Worm (Caenorhabditis elegans) whole organism, young adult: ENCODE data around the gene Y19D2B.2.

Experiments used
- B0035.1 ChIP-seq: sonication (generic microtip); optimal IDR thresholded peaks from 2 replicates; lab custom pipeline; 2016; ENCODE audit warnings: missing genetic modification characterization, mild to moderate bottlenecking, missing compliant biosample characterization, missing genotype, missing genetic modification reagents
- B0261.1 ChIP-seq: sonication (generic microtip); optimal IDR thresholded peaks from 2 replicates; lab custom pipeline; 2016; ENCODE audit warnings: mild to moderate bottlenecking, missing genetic modification characterization, moderate library complexity, missing compliant biosample characterization
- D2030.7 ChIP-seq: fragments of 200-800 bp; sonication (Bioruptor generic); IDR thresholded peaks from 2 replicates; pipeline ENCODE4 v1.3.6; 2022; ENCODE audit warnings: missing genetic modification reagents, missing genetic modification characterization, missing compliant biosample characterization
- F22D6.2 ChIP-seq: sonication (generic microtip); optimal IDR thresholded peaks from 2 replicates; lab custom pipeline; 2016; ENCODE audit warnings: mild to moderate bottlenecking, missing genetic modification characterization, missing compliant biosample characterization
- F33H1.4 ChIP-seq: fragments of 200-800 bp; sonication (Bioruptor generic); IDR thresholded peaks from 2 replicates; pipeline ENCODE4 v1.3.6; 2022; ENCODE audit warnings: missing genetic modification reagents, missing genetic modification characterization, missing compliant biosample characterization
- F57C9.4 ChIP-seq: sonication (generic microtip); optimal IDR thresholded peaks from 2 replicates; lab custom pipeline; 2017; ENCODE audit warnings: mild to moderate bottlenecking, missing genetic modification characterization, missing compliant biosample characterization
- K12H6.12 ChIP-seq: fragments of 200-800 bp; sonication (Bioruptor generic); optimal IDR thresholded peaks from 2 replicates; lab custom pipeline; 2018; ENCODE audit warnings: mild to moderate bottlenecking, missing genetic modification characterization, missing compliant biosample characterization
- Y53G8AR.9 ChIP-seq: fragments of 200-800 bp; sonication (Bioruptor generic); conservative IDR thresholded peaks from 2 replicates; pipeline ENCODE4 v1.3.6; 2022; ENCODE audit warnings: missing genetic modification reagents, missing genetic modification characterization, missing compliant biosample characterization
- Y67H2A.10 ChIP-seq: fragments of 200-800 bp; sonication (Bioruptor generic); conservative IDR thresholded peaks from 2 replicates; pipeline ENCODE4 v1.3.6; 2022; ENCODE audit warnings: missing genetic modification reagents, missing genetic modification characterization, missing compliant biosample characterization
- ZK185.1 ChIP-seq: sonication (generic microtip); optimal IDR thresholded peaks from 2 replicates; lab custom pipeline; 2016; ENCODE audit warnings: mild to moderate bottlenecking, missing genetic modification characterization, missing compliant biosample characterization; ENCODE audit not compliant: poor library complexity, severe bottlenecking
- ama-1 ChIP-seq, 3 experiments: fragments of 150-350 bp in 1 of 3; sonication (generic microtip) in 2 of 3; optimal IDR thresholded peaks; 2 replicates each; lab custom pipeline; 2014 to 2018; ENCODE audit warnings: missing biosample characterization in 2 of 3, missing genetic modification characterization in 2 of 3, missing genetic modification reagents in 2 of 3
- bed-2 ChIP-seq: fragments of 200-800 bp; sonication (Bioruptor generic); IDR thresholded peaks from 2 replicates; pipeline ENCODE4 v1.3.6; 2022; ENCODE audit warnings: missing genetic modification reagents, missing genetic modification characterization, missing compliant biosample characterization
- cebp-2 ChIP-seq: fragments of 200-800 bp; sonication (Bioruptor generic); IDR thresholded peaks from 2 replicates; pipeline ENCODE4 v1.3.6; 2022; ENCODE audit warnings: missing genetic modification characterization, missing compliant biosample characterization
- ceh-100 ChIP-seq: fragments of 200-800 bp; sonication (Bioruptor generic); IDR thresholded peaks from 2 replicates; pipeline ENCODE4 v1.3.6; 2022; ENCODE audit warnings: missing genetic modification reagents, missing genetic modification characterization, missing compliant biosample characterization
- ceh-27 ChIP-seq: fragments of 200-800 bp; sonication (Bioruptor generic); optimal IDR thresholded peaks from 2 replicates; lab custom pipeline; 2018; ENCODE audit warnings: mild to moderate bottlenecking, missing genetic modification characterization, moderate library complexity, missing compliant biosample characterization
- ceh-58 ChIP-seq: fragments of 200-800 bp; sonication (Bioruptor generic); IDR thresholded peaks from 2 replicates; pipeline ENCODE4 v1.3.6; 2022; ENCODE audit warnings: missing genetic modification characterization, missing compliant biosample characterization
- ceh-79 ChIP-seq: sonication (generic microtip); optimal IDR thresholded peaks from 2 replicates; lab custom pipeline; 2017; ENCODE audit warnings: mild to moderate bottlenecking, missing genetic modification characterization, missing compliant biosample characterization
- dox-1 ChIP-seq: fragments of 200-800 bp; sonication (Bioruptor generic); IDR thresholded peaks from 2 replicates; pipeline ENCODE4 v1.3.6; 2022; ENCODE audit warnings: missing genetic modification reagents, missing genetic modification characterization, missing compliant biosample characterization
- dpff-1 ChIP-seq: sonication (generic microtip); optimal IDR thresholded peaks from 2 replicates; lab custom pipeline; 2017; ENCODE audit warnings: mild to moderate bottlenecking, missing genetic modification characterization, missing compliant biosample characterization
- egl-44 ChIP-seq: fragments of 200-800 bp; sonication (Bioruptor generic); IDR thresholded peaks from 2 replicates; pipeline ENCODE4 v1.3.6; 2022; ENCODE audit warnings: missing genetic modification reagents, missing genetic modification characterization, missing compliant biosample characterization
- egrh-3 ChIP-seq: fragments of 200-800 bp; sonication (Bioruptor generic); IDR thresholded peaks from 2 replicates; pipeline ENCODE4 v1.3.6; 2022; ENCODE audit warnings: missing genetic modification reagents, missing genetic modification characterization, missing compliant biosample characterization
- ets-4 ChIP-seq: fragments of 200-800 bp; sonication (Bioruptor generic); optimal IDR thresholded peaks from 2 replicates; lab custom pipeline; 2018; ENCODE audit warnings: mild to moderate bottlenecking, missing genetic modification characterization, missing compliant biosample characterization
- gei-17 ChIP-seq: fragments of 200-800 bp; sonication (Bioruptor generic); optimal IDR thresholded peaks from 2 replicates; lab custom pipeline; 2018; ENCODE audit warnings: mild to moderate bottlenecking, missing genetic modification characterization, missing compliant biosample characterization
- him-1 ChIP-seq: sonication (generic microtip); optimal IDR thresholded peaks from 2 replicates; lab custom pipeline; 2016; ENCODE audit warnings: missing genotype, missing genetic modification reagents, missing genetic modification characterization, missing compliant biosample characterization
- hlh-26 ChIP-seq: fragments of 200-800 bp; sonication (Bioruptor generic); conservative IDR thresholded peaks from 2 replicates; pipeline ENCODE4 v1.3.6; 2022; ENCODE audit warnings: missing genetic modification reagents, missing genetic modification characterization, missing compliant biosample characterization
- hmg-1.2 ChIP-seq: fragments of 200-800 bp; sonication (Bioruptor generic); IDR thresholded peaks from 2 replicates; pipeline ENCODE4 v1.3.6; 2022; ENCODE audit warnings: missing genetic modification reagents, missing genetic modification characterization, missing compliant biosample characterization
- hmg-20 ChIP-seq: fragments of 200-800 bp; sonication (Bioruptor generic); IDR thresholded peaks from 2 replicates; pipeline ENCODE4 v1.3.6; 2022; ENCODE audit warnings: missing genetic modification reagents, missing genetic modification characterization, missing compliant biosample characterization
- hrde-1 ChIP-seq: sonication (generic microtip); optimal IDR thresholded peaks from 2 replicates; lab custom pipeline; 2016; ENCODE audit warnings: missing genetic modification characterization, mild to moderate bottlenecking, missing compliant biosample characterization, moderate library complexity, missing genotype, missing genetic modification reagents, borderline replicate concordance
- let-607 ChIP-seq, 2 experiments: fragments of 200-800 bp in 1 of 2; sonication (Bioruptor generic) in 1 of 2; sonication (generic microtip) in 1 of 2; optimal IDR thresholded peaks; 2 replicates each; lab custom pipeline; 2016 to 2018; ENCODE audit warnings: mild to moderate bottlenecking in 2 of 2, missing compliant biosample characterization in 2 of 2, missing genetic modification characterization in 2 of 2, moderate library complexity in 2 of 2, missing genotype in 1 of 2
- lin-35 ChIP-seq, 3 experiments: fragments of 150-350 bp in 2 of 3; sonication (generic microtip) in 1 of 3; optimal IDR thresholded peaks; 2 replicates each; lab custom pipeline; 2014 to 2018; ENCODE audit warnings: missing biosample characterization in 3 of 3, missing genetic modification characterization in 3 of 3, missing genetic modification reagents in 3 of 3
- lin-40 ChIP-seq: sonication (generic microtip); optimal IDR thresholded peaks from 2 replicates; lab custom pipeline; 2016; ENCODE audit warnings: missing genetic modification characterization, mild to moderate bottlenecking, missing compliant biosample characterization, missing genotype, missing genetic modification reagents
- lin-54 ChIP-seq: fragments of 200-800 bp; sonication (Bioruptor generic); optimal IDR thresholded peaks from 2 replicates; lab custom pipeline; 2018; ENCODE audit warnings: mild to moderate bottlenecking, missing genetic modification characterization, missing compliant biosample characterization
- lsl-1 ChIP-seq: fragments of 200-800 bp; sonication (Bioruptor generic); optimal IDR thresholded peaks from 2 replicates; lab custom pipeline; 2018; ENCODE audit warnings: mild to moderate bottlenecking, missing genetic modification characterization, moderate library complexity, missing compliant biosample characterization
- madf-3 ChIP-seq: fragments of 200-800 bp; sonication (Bioruptor generic); IDR thresholded peaks from 2 replicates; pipeline ENCODE4 v1.3.6; 2022; ENCODE audit warnings: missing genetic modification reagents, missing genetic modification characterization, missing compliant biosample characterization
- nfya-1 ChIP-seq: sonication (generic microtip); optimal IDR thresholded peaks from 2 replicates; lab custom pipeline; 2017; ENCODE audit warnings: antibody characterized with exemption, missing compliant biosample characterization, missing genetic modification characterization, borderline replicate concordance; ENCODE audit not compliant: insufficient read depth
- nfya-2 ChIP-seq: fragments of 200-800 bp; sonication (Bioruptor generic); IDR thresholded peaks from 2 replicates; pipeline ENCODE4 v1.3.6; 2022; ENCODE audit warnings: missing genetic modification reagents, missing genetic modification characterization, missing compliant biosample characterization
- nfyb-1 ChIP-seq: fragments of 200-800 bp; sonication (Bioruptor generic); IDR thresholded peaks from 2 replicates; pipeline ENCODE4 v1.3.6; 2022; ENCODE audit warnings: missing genetic modification reagents, missing genetic modification characterization, missing compliant biosample characterization
- nhr-179 ChIP-seq: sonication (generic microtip); optimal IDR thresholded peaks from 2 replicates; lab custom pipeline; 2016; ENCODE audit warnings: mild to moderate bottlenecking, missing genetic modification characterization, missing compliant biosample characterization
- nhr-90 ChIP-seq: sonication (generic microtip); optimal IDR thresholded peaks from 2 replicates; lab custom pipeline; 2016; ENCODE audit warnings: missing genotype, mild to moderate bottlenecking, missing genetic modification characterization, missing compliant biosample characterization
- pbrm-1 ChIP-seq: fragments of 200-800 bp; sonication (Bioruptor generic); IDR thresholded peaks from 2 replicates; pipeline ENCODE4 v1.3.6; 2022; ENCODE audit warnings: missing genetic modification reagents, missing genetic modification characterization, missing compliant biosample characterization
- snpc-3.4 ChIP-seq: sonication (generic microtip); optimal IDR thresholded peaks from 2 replicates; lab custom pipeline; 2017; ENCODE audit warnings: missing genetic modification characterization, mild to moderate bottlenecking, missing compliant biosample characterization, antibody characterized with exemption, moderate library complexity, missing genotype, missing genetic modification reagents
- tbx-9 ChIP-seq: sonication (generic microtip); optimal IDR thresholded peaks from 2 replicates; lab custom pipeline; 2016; ENCODE audit warnings: borderline replicate concordance, missing genetic modification characterization, inconsistent platforms, missing compliant biosample characterization
- unc-130 ChIP-seq: sonication (generic microtip); optimal IDR thresholded peaks from 2 replicates; lab custom pipeline; 2016; ENCODE audit warnings: missing genetic modification reagents, missing genetic modification characterization, missing compliant biosample characterization
- unc-62 ChIP-seq: fragments of 150-350 bp; optimal IDR thresholded peaks from 2 replicates; lab custom pipeline; 2014; ENCODE audit warnings: missing biosample characterization, missing genetic modification reagents, missing genetic modification characterization
- xnd-1 ChIP-seq: sonication (generic microtip); optimal IDR thresholded peaks from 2 replicates; lab custom pipeline; 2016; ENCODE audit warnings: missing genotype, missing genetic modification reagents, missing genetic modification characterization, missing compliant biosample characterization
- ztf-26 ChIP-seq: sonication (generic microtip); optimal IDR thresholded peaks from 2 replicates; lab custom pipeline; 2017; ENCODE audit warnings: missing genetic modification characterization, missing compliant biosample characterization
- ztf-28 ChIP-seq: fragments of 200-800 bp; sonication (Bioruptor generic); IDR thresholded peaks from 2 replicates; pipeline ENCODE4 v1.3.6; 2022; ENCODE audit warnings: missing genetic modification reagents, missing genetic modification characterization, missing compliant biosample characterization
- ztf-3 ChIP-seq: fragments of 200-800 bp; sonication (Bioruptor generic); optimal IDR thresholded peaks from 2 replicates; lab custom pipeline; 2018; ENCODE audit warnings: mild to moderate bottlenecking, missing genetic modification characterization, missing compliant biosample characterization

Gene Y19D2B.2

DNA sequence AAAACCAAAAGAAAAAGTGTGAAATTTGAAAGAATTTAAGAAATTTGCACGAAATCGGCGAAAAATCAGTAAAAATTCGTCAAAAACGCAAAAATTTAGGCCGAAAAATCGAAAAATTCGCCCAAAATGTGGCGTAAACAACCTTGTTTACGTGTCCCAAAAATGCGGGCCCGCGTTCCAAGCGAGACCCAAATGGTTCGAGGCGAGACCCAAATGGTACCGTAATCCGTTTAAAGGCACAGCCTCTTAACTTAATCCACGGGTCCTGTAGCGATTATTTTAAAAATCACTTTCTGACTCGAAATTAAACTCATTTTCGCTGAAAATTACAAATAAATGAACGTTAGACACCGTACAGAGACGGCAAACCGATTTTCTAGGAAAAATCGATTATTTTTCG lies 11.3 kb downstream of the Y19D2B.2 start (continued):
- TF ChIP-seq dox-1 (GFP tag; lab: Robert Waterston, UW) (peak; percentile 72), xnd-1 (tag; lab: Kevin White, UChicago) (peak; percentile 92), ZK185.1 (tag; lab: Kevin White, UChicago) (no peak), dpff-1 (tag; lab: Kevin White, UChicago) (no peak), let-607 (tag; optimal IDR thresholded peaks at IDR 0.05; lab: Kevin White, UChicago) (no peak), hmg-1.2 (GFP tag; lab: Robert Waterston, UW) (peak; percentile 32; the same call in 1 of the 2 replicates), gei-17 (GFP tag; lab: Kevin White, UChicago) (no peak), ceh-100 (GFP tag; lab: Robert Waterston, UW) (no peak), B0035.1 (tag; lab: Kevin White, UChicago) (no peak), F57C9.4 (tag; lab: Kevin White, UChicago) (no peak), lsl-1 (GFP tag; lab: Kevin White, UChicago) (peak; percentile 95), hrde-1 (no peak), unc-130 (GFP tag; lab: Kevin White, UChicago) (no peak), lin-40 (tag; lab: Kevin White, UChicago) (no peak), F33H1.4 (GFP tag; lab: Robert Waterston, UW) (peak; percentile 97), nhr-179 (tag; lab: Kevin White, UChicago) (no peak), Y67H2A.10 (0 out of 2 replicates have a peak, but pooled peaks have one; percentile 22), madf-3 (peak; percentile 82), lin-35 (GFP tag; optimal IDR thresholded peaks at IDR 0.05; lab: Kevin White, UChicago) (no peak), B0261.1 (tag; lab: Kevin White, UChicago) (no peak), bed-2 (GFP tag; lab: Robert Waterston, UW) (no peak), nfya-2 (GFP tag; lab: Robert Waterston, UW) (no peak), K12H6.12 (tag; lab: Kevin White, UChicago) (no peak), D2030.7 (peak; percentile 90), snpc-3.4 (tag; lab: Kevin White, UChicago) (peak; percentile 54), ceh-58 (no peak), ets-4 (no peak), egrh-3 (GFP tag; lab: Robert Waterston, UW) (no peak), nhr-90 (tag; lab: Kevin White, UChicago) (no peak), tbx-9 (tag; lab: Kevin White, UChicago) (no peak), unc-62 (no peak), ama-1 (optimal IDR thresholded peaks at IDR 0.05; lab: Kevin White, UChicago) (no peak), ama-1 (GFP tag; optimal IDR thresholded peaks at IDR 0.05; lab: Kevin White, UChicago) (no peak), ceh-79 (tag; lab: Kevin White, UChicago) (no peak), pbrm-1 (GFP tag; lab: Robert Waterston, UW) (peak; percentile 75), hlh-26 (GFP tag; lab: Robert Waterston, UW) (no peak), nfyb-1 (GFP tag; lab: Robert Waterston, UW) (peak; percentile 58; the same call in 1 of the 2 replicates), ztf-3 (GFP tag; lab: Kevin White, UChicago) (no peak), egl-44 (GFP tag; lab: Robert Waterston, UW) (no peak), him-1 (tag; lab: Kevin White, UChicago) (no peak), ceh-27 (no peak), ztf-28 (GFP tag; lab: Robert Waterston, UW) (peak; percentile 87), hmg-20 (GFP tag; lab: Robert Waterston, UW) (no peak), F22D6.2 (tag; lab: Kevin White, UChicago) (no peak), cebp-2 (GFP tag; lab: Robert Waterston, UW) (no peak), nfya-1 (tag; lab: Kevin White, UChicago) (no peak), Y53G8AR.9 (no peak), lin-54 (GFP tag; lab: Kevin White, UChicago) (peak; percentile 69), ztf-26 (no peak)
